Fruit fly (Drosophila melanogaster): Measurements from ENCODE around the gene Sol1.

Gene Sol1

DNA sequence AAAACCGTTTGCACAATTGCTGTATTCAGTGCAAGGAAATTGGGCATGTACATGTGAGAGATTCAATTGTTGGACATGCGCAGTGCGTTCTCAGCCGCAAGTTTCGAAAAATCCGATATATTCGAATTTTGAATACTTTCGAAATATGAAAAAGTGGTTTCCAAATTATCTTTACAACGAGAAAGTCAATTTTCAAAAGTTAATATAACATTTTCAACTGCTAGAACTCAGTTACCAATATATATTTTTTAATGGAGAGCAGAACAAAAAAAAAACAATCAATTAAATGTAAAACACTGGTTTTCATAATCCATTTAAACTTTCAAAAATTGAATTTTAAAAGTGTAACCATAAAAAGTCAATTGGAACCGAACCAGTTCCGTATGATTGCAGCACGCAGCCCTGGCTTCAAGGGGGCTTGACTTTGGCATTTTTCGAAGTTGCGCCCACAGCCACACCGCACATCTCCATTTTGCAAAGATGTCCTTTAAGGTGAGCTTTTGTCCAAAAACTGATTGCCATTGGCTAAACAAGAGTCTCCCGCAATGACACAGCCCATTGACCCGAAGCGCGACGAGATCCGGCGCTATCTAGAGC, 36.4 kb downstream of the Sol1 start, which contains the start of the genes Scgbeta and CG17202 (continued):
- no peak for TF ChIP-seq CG6765 (GFP tag; optimal IDR thresholded peaks at IDR 0.05)
- TF ChIP-seq Dip3 (GFP tag; optimal IDR thresholded peaks at IDR 0.05): no peak
- TF ChIP-seq z (GFP tag; IDR thresholded peaks at IDR 0.05): no peak
- peak; percentile 23 for TF ChIP-seq Max (GFP tag; optimal IDR thresholded peaks at IDR 0.05)
- TF ChIP-seq jing (GFP tag; optimal IDR thresholded peaks at IDR 0.05): no peak
- no peak for TF ChIP-seq CG12104 (GFP tag; optimal IDR thresholded peaks at IDR 0.05)
- no peak for TF ChIP-seq ranshi (GFP tag; IDR thresholded peaks at IDR 0.05)
- no peak for TF ChIP-seq Hey (tag; optimal IDR thresholded peaks at IDR 0.05)
- TF ChIP-seq zen2 (GFP tag; IDR thresholded peaks at IDR 0.05; ENCODE audit: partially characterized antibody): no peak
- TF ChIP-seq org-1 (GFP tag; optimal IDR thresholded peaks at IDR 0.05): no peak
- no peak for TF ChIP-seq Nf-YA (GFP tag; IDR thresholded peaks at IDR 0.05)
- TF ChIP-seq bowl (GFP tag; IDR thresholded peaks at IDR 0.05): no peak
- no peak for TF ChIP-seq ap (GFP tag; IDR thresholded peaks at IDR 0.05)
- TF ChIP-seq CG2120 (GFP tag; optimal IDR thresholded peaks at IDR 0.05): peak; percentile 59
- TF ChIP-seq pho (GFP tag; optimal IDR thresholded peaks at IDR 0.05): no peak
- no peak for TF ChIP-seq tna (GFP tag; IDR thresholded peaks at IDR 0.05; ENCODE audit: partially characterized antibody)
- 0 out of 3 replicates have a peak, but pooled peaks have one; percentile 22 for TF ChIP-seq Opbp (GFP tag; IDR thresholded peaks at IDR 0.05; ENCODE audit: partially characterized antibody)
- TF ChIP-seq ac (GFP tag; optimal IDR thresholded peaks at IDR 0.05): no peak
- no peak for TF ChIP-seq CG9727 (GFP tag; optimal IDR thresholded peaks at IDR 0.05)
- TF ChIP-seq pzg (GFP tag; optimal IDR thresholded peaks at IDR 0.05): peak; percentile 78
- TF ChIP-seq vfl (GFP tag; optimal IDR thresholded peaks at IDR 0.05): no peak
- TF ChIP-seq klu (GFP tag; IDR thresholded peaks at IDR 0.05): no peak
- no peak for TF ChIP-seq CG10959 (GFP tag; IDR thresholded peaks at IDR 0.05)
- peak; percentile 75 for TF ChIP-seq MESR4 (GFP tag; optimal IDR thresholded peaks at IDR 0.05)
- no peak for TF ChIP-seq CG10979 (tag; optimal IDR thresholded peaks at IDR 0.05)
- no peak for TF ChIP-seq slp2 (GFP tag; optimal IDR thresholded peaks at IDR 0.05)
- no peak for TF ChIP-seq CG9437 (GFP tag; optimal IDR thresholded peaks at IDR 0.05)
- no peak for TF ChIP-seq dysf (GFP tag; IDR thresholded peaks at IDR 0.05)
- no peak for TF ChIP-seq CG31224 (GFP tag; IDR thresholded peaks at IDR 0.05)
- no peak for TF ChIP-seq CG16813 (GFP tag; IDR thresholded peaks at IDR 0.05; ENCODE audit: partially characterized antibody)
- no peak for TF ChIP-seq CG42726 (GFP tag; IDR thresholded peaks at IDR 0.05; ENCODE audit: partially characterized antibody)
- TF ChIP-seq Dp (GFP tag; optimal IDR thresholded peaks at IDR 0.05): peak; percentile 66
- peak; percentile 10 for TF ChIP-seq Fer1 (GFP tag; optimal IDR thresholded peaks at IDR 0.05)
- TF ChIP-seq az2 (GFP tag; optimal IDR thresholded peaks at IDR 0.05): no peak
- no peak for TF ChIP-seq gt (GFP tag; IDR thresholded peaks at IDR 0.05)
- TF ChIP-seq GATAe (GFP tag; conservative IDR thresholded peaks at IDR 0.05): no peak
- TF ChIP-seq croc (GFP tag; conservative IDR thresholded peaks at IDR 0.05): no peak
- TF ChIP-seq stc (GFP tag; IDR thresholded peaks at IDR 0.05): no peak
- peak; percentile 20 for TF ChIP-seq CG18619 (GFP tag; optimal IDR thresholded peaks at IDR 0.05)
- TF ChIP-seq CG18262 (tag; optimal IDR thresholded peaks at IDR 0.05): no peak
- peak; percentile 49 for TF ChIP-seq lilli (GFP tag; optimal IDR thresholded peaks at IDR 0.05)
- TF ChIP-seq B-H2 (GFP tag; optimal IDR thresholded peaks at IDR 0.05): no peak
- 0 out of 3 replicates have a peak, but pooled peaks have one; percentile 5 for TF ChIP-seq ase (GFP tag; IDR thresholded peaks at IDR 0.05)
- no peak for TF ChIP-seq CG18476 (GFP tag; optimal IDR thresholded peaks at IDR 0.05)
- no peak for TF ChIP-seq CG7987 (GFP tag; optimal IDR thresholded peaks at IDR 0.05)
- TF ChIP-seq kni (GFP tag; optimal IDR thresholded peaks at IDR 0.05): no peak
- TF ChIP-seq CG16779 (GFP tag; IDR thresholded peaks at IDR 0.05): no peak
- TF ChIP-seq gro (GFP tag; optimal IDR thresholded peaks at IDR 0.05): peak; percentile 42
- no peak for TF ChIP-seq zfh2 (GFP tag; optimal IDR thresholded peaks at IDR 0.05)
- no peak for TF ChIP-seq CG6813 (GFP tag; optimal IDR thresholded peaks at IDR 0.05)
- TF ChIP-seq Sin3A (optimal IDR thresholded peaks at IDR 0.05): peak; percentile 59

Measured in whole organism, embryonic.